Worm (Caenorhabditis elegans) whole organism, L4/young adult: ENCODE measurements around the gene unc-46.

Experiments
- W03F9.2 ChIP-seq: fragments of 150-350 bp; optimal IDR thresholded peaks from 2 replicates; lab custom pipeline; 2014; ENCODE audit warnings: missing biosample characterization, missing genetic modification characterization
- dao-5 ChIP-seq: sonication (generic microtip); optimal IDR thresholded peaks from 2 replicates; lab custom pipeline; 2016; ENCODE audit warnings: missing genotype, missing genetic modification characterization, moderate library complexity, missing compliant biosample characterization
- him-1 ChIP-seq: sonication (generic microtip); optimal IDR thresholded peaks from 2 replicates; lab custom pipeline; 2016; ENCODE audit warnings: missing genotype, missing genetic modification reagents, missing genetic modification characterization, missing compliant biosample characterization

Gene unc-46

DNA sequence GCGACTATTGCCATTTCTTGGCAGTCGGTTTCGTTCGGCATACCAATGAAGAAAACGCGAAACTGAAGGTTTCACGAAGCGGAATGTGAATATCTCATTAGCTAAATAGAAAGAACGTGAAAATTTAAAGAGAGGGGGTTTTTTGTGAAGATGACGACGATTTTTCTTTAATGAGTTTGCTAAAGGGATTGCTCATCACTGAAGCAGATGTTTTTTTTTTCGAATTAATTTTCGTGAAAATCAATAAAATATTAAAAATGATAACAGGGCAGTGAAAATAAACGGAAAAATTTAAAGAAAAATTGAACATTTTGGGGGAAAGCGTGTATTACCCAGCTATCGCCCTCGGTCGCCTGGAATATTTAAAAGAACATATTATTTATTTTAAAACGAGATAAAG, 9.0 kb upstream of the unc-46 start, which contains the start of gene srab-3:
Gene srab-3 (minus strand): TSS at position 101 of the 400 bp plus-strand sequence.
- TF ChIP-seq him-1 (tag; lab: Kevin White, UChicago) (no peak), dao-5 (no peak), W03F9.2 (tag; lab: Kevin White, UChicago) (no peak)

ce11 chrV:5104934-5105333, 6.1 kb upstream of the unc-46 start, which contains the start of gene srab-2:
TSS of gene srab-2 (minus strand) at chrV:5105034.
- TF ChIP-seq W03F9.2 (tag; lab: Kevin White, UChicago) = no peak
- TF ChIP-seq dao-5 = no peak
- no peak for TF ChIP-seq him-1 (tag; lab: Kevin White, UChicago)

- TF ChIP-seq dao-5 (no peak), W03F9.2 (tag; lab: Kevin White, UChicago) (no peak), him-1 (tag; lab: Kevin White, UChicago) (no peak)
Observed at ce11 chrV:5102017-5102416, 3.2 kb upstream of the unc-46 start, which contains the start of gene srab-1. TSS of gene srab-1 (minus strand) at chrV:5102117.

DNA sequence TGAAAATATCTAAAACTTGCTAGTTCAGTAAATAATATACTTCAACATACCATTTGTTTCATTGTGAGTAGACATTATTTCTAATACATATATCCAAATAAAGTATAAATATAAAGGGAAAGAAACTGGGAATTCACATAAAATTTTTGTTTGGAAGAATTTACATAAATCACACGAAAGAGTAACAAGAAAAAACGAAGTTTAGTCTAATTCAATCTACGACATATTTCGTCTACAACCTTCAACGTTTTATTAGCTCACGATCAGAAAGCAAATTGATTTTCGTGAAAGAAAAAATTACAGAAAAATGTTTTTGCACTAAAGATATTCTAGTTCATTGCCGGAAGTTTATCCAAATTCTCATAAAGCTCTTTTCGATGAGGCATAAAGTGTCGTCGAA, 1.8 kb downstream of the unc-46 start, which contains the start of gene C04F5.2:
Gene C04F5.2 (minus strand): TSS at position 101 of the 400 bp plus-strand sequence.
- no peak for TF ChIP-seq W03F9.2 (tag; lab: Kevin White, UChicago)

ce11 chrV:5090386-5090785, 8.4 kb downstream of the unc-46 start:
- TF ChIP-seq W03F9.2 (tag; lab: Kevin White, UChicago) (no peak), him-1 (tag; lab: Kevin White, UChicago) (no peak), dao-5 (no peak)

DNA sequence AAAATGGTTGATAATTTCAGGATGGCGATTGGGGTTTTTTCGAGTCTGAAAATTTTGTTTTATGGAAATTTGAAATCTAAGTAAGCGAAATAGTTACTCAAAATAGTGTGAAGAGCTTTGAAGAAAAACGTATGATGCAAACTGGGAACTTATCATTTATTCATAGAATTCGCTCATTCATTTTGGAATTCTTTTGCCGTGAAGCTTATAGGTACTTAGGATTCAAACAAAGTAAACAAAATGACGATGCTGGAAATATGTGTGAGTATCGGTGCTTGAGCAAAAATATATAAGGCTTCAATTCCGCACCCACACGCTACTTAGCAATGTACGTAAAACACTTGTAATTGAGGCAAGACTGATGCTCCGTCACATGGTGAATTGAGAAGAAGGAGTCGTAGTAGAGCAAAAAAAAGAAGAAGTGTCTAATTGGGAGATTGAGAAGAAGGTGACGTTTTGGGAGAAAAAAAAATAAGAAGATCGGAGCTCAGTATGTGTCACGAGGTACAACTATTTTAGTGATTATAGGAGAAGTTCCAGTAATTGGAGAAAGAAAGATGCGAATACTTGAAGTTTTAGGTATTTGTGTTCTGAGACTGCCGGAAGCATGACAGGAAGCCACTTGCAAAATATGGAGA, 9.2 kb downstream of the unc-46 start, which contains the start of gene glb-32:
Gene glb-32 (minus strand): TSS at position 51 of the 638 bp plus-strand sequence.
- TF ChIP-seq W03F9.2 (tag; lab: Kevin White, UChicago) (no peak), him-1 (tag; lab: Kevin White, UChicago) (no peak), dao-5 (no peak)

- no peak for TF ChIP-seq dao-5
- TF ChIP-seq W03F9.2 (tag; lab: Kevin White, UChicago) = no peak
- TF ChIP-seq him-1 (tag; lab: Kevin White, UChicago) = no peak
Observed at ce11 chrV:5088311-5088710, 10.5 kb downstream of the unc-46 start.

ce11 chrV:5086919-5087404, 11.9 kb downstream of the unc-46 start, which contains the start of gene Y58A7A.5:
TSS of gene Y58A7A.5 (minus strand) at chrV:5086969.
- TF ChIP-seq dao-5 (no peak), him-1 (tag; lab: Kevin White, UChicago) (no peak), W03F9.2 (tag; lab: Kevin White, UChicago) (no peak)

DNA sequence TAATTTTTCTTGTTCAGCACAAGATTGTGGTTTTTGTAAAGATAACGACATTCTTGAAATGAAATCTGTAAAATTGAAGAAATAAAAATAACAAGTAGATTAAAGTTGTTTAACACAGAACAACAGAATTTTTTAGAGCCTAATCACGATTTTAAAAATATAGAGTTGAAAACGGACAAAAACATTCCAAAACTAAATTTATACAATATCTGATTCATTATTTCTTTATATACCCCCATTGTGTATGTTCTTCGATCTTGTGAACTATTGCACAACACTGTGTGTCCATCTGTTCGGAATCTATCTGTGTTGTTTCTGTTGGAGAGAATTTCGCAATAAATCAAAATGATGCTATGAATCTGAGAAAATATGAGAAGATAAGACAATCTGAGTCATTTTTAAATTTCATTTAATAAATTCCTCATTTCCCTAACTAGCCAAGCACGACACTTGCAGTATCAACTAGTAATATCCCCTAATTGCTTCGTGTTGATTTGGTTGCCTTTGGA, 13.8 kb downstream of the unc-46 start, which contains the start of gene Y58A7A.4:
Gene Y58A7A.4 (minus strand): TSS at position 51 of the 509 bp plus-strand sequence.
- TF ChIP-seq him-1 (tag; lab: Kevin White, UChicago) (no peak), dao-5 (no peak), W03F9.2 (tag; lab: Kevin White, UChicago) (no peak)

DNA sequence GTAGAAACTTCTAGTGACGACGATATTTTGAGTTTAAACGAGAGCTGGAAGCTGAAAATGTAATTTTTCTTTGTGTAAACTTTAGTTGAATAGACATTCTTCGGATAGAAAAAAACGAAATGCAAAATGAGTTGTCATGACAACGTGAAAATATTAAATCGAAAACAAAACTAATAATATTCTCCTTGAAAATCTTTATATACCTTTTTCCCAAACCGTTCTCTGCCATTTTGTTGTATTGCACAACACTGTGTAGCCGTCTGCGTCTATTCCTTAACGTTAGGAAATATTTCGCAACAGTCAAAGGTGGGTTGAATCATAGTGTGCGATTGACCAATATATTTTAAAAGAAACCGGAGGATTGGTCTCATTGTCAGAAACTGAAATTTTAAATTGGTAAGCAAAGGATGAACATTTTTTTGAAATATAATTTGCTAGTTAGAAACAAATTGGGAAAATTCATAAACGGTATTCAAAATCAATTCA, 17.9 kb downstream of the unc-46 start, which contains the start of gene Y58A7A.3:
Gene Y58A7A.3 (minus strand): TSS at position 51 of the 486 bp plus-strand sequence.
- TF ChIP-seq him-1 (tag; lab: Kevin White, UChicago) (no peak), W03F9.2 (tag; lab: Kevin White, UChicago) (peak; percentile 68)

- TF ChIP-seq W03F9.2 (tag; lab: Kevin White, UChicago) (no peak), dao-5 (no peak), him-1 (tag; lab: Kevin White, UChicago) (no peak)
Observed at ce11 chrV:5072082-5072481, 26.7 kb downstream of the unc-46 start, which contains the start of gene Y58A7A.2. TSS of gene Y58A7A.2 (minus strand) at chrV:5072182.

- TF ChIP-seq dao-5 (no peak), W03F9.2 (tag; lab: Kevin White, UChicago) (no peak), him-1 (tag; lab: Kevin White, UChicago) (no peak)
Observed at ce11 chrV:5069440-5069839, 29.4 kb downstream of the unc-46 start, which contains the start of gene Y58A7A.1. TSS of gene Y58A7A.1 (minus strand) at chrV:5069540.

- TF ChIP-seq W03F9.2 (tag; lab: Kevin White, UChicago) (no peak), dao-5 (no peak), him-1 (tag; lab: Kevin White, UChicago) (no peak)
Observed at ce11 chrV:5067390-5067789, 31.4 kb downstream of the unc-46 start.
